Fruit fly (Drosophila melanogaster) whole organism, embryonic: ENCODE results near the gene vih.
A peak's percentile ranks its signal among the peaks of the same experiment; 100 is the strongest.

Source experiments
- Aef1 ChIP-seq: fragments of 200-800 bp; sonication (Bioruptor generic); IDR thresholded peaks from 3 replicates; pipeline ENCODE4 v1.3.6; 2022; ENCODE audit warnings: missing biosample characterization, missing genetic modification characterization
- Blimp-1 ChIP-seq: fragments of 200-800 bp; sonication (Bioruptor generic); optimal IDR thresholded peaks from 3 replicates; lab custom pipeline; 2018; ENCODE audit warnings: missing biosample characterization, missing genetic modification characterization, mild to moderate bottlenecking, moderate library complexity, missing genetic modification reagents
- CG10543 ChIP-seq: fragments of 200-800 bp; sonication (Bioruptor generic); optimal IDR thresholded peaks from 3 replicates; lab custom pipeline; 2017; ENCODE audit warnings: missing biosample characterization, mild to moderate bottlenecking, missing genetic modification characterization, moderate library complexity
- CG1603 ChIP-seq: fragments of 200-800 bp; sonication (Bioruptor generic); optimal IDR thresholded peaks from 2 replicates; lab custom pipeline; 2019; ENCODE audit warnings: missing biosample characterization, mild to moderate bottlenecking, missing genetic modification characterization, moderate library complexity
- CG16863 ChIP-seq: fragments of 200-800 bp; sonication (Bioruptor generic); optimal IDR thresholded peaks from 3 replicates; lab custom pipeline; 2016; ENCODE audit warnings: missing biosample characterization, missing genetic modification characterization
- CG18619 ChIP-seq: fragments of 200-800 bp; sonication (Bioruptor generic); optimal IDR thresholded peaks from 3 replicates; lab custom pipeline; 2017; ENCODE audit warnings: missing biosample characterization, mild to moderate bottlenecking, missing genetic modification characterization
- CG2129 ChIP-seq: fragments of 200-800 bp; sonication (Bioruptor generic); IDR thresholded peaks from 2 replicates; pipeline ENCODE4 v1.3.6; 2022; ENCODE audit warnings: missing biosample characterization, missing genetic modification characterization; ENCODE audit not compliant: partially characterized antibody
- CG30020 ChIP-seq: fragments of 200-800 bp; optimal IDR thresholded peaks from 2 replicates; lab custom pipeline; 2019; ENCODE audit warnings: missing biosample characterization, mild to moderate bottlenecking, missing genetic modification characterization, moderate library complexity
- CG30403 ChIP-seq: fragments of 200-800 bp; sonication (Bioruptor generic); optimal IDR thresholded peaks from 3 replicates; lab custom pipeline; 2016; ENCODE audit warnings: missing biosample characterization, missing genetic modification characterization
- CG31388 ChIP-seq: fragments of 200-800 bp; sonication (Bioruptor generic); optimal IDR thresholded peaks from 2 replicates; lab custom pipeline; 2016; ENCODE audit warnings: missing biosample characterization, missing genetic modification characterization
- CG32532 ChIP-seq: fragments of 200-800 bp; sonication (Bioruptor generic); IDR thresholded peaks from 2 replicates; pipeline ENCODE4 v1.3.6; 2022; ENCODE audit warnings: missing biosample characterization, missing genetic modification characterization
- CG3847 ChIP-seq: fragments of 200-800 bp; sonication (Bioruptor generic); IDR thresholded peaks from 2 replicates; pipeline ENCODE4 v1.3.6; 2022; ENCODE audit warnings: missing biosample characterization, missing genetic modification characterization
- CG4328 ChIP-seq: fragments of 200-800 bp; sonication (Bioruptor generic); optimal IDR thresholded peaks from 3 replicates; lab custom pipeline; 2017; ENCODE audit warnings: missing biosample characterization, missing genetic modification reagents, missing genetic modification characterization
- CG4820 ChIP-seq: fragments of 200-800 bp; sonication (Bioruptor generic); optimal IDR thresholded peaks from 3 replicates; lab custom pipeline; 2016; ENCODE audit warnings: missing biosample characterization, missing genetic modification characterization
- CG5245 ChIP-seq: fragments of 200-800 bp; sonication (Bioruptor generic); optimal IDR thresholded peaks from 3 replicates; lab custom pipeline; 2016; ENCODE audit warnings: missing biosample characterization, missing genetic modification characterization
- CG6272 ChIP-seq: fragments of 200-800 bp; sonication (Bioruptor generic); IDR thresholded peaks from 2 replicates; pipeline ENCODE4 v1.3.6; 2022; ENCODE audit warnings: missing biosample characterization, missing genetic modification characterization
- CG8089 ChIP-seq: fragments of 200-800 bp; sonication (Bioruptor generic); optimal IDR thresholded peaks from 3 replicates; lab custom pipeline; 2016; ENCODE audit warnings: missing biosample characterization, missing genetic modification characterization
- Chrac-16 ChIP-seq: fragments of 200-800 bp; sonication (Bioruptor generic); optimal IDR thresholded peaks from 3 replicates; lab custom pipeline; 2016; ENCODE audit warnings: missing biosample characterization, missing genetic modification characterization
- CrebB ChIP-seq: fragments of 200-800 bp; sonication (Bioruptor generic); optimal IDR thresholded peaks from 3 replicates; lab custom pipeline; 2018; ENCODE audit warnings: missing biosample characterization, mild to moderate bottlenecking, missing genetic modification characterization
- ERR ChIP-seq: fragments of 200-800 bp; sonication (Bioruptor generic); optimal IDR thresholded peaks from 2 replicates; lab custom pipeline; 2016; ENCODE audit warnings: missing biosample characterization, missing genetic modification characterization
- Eip74EF ChIP-seq, 2 experiments: fragments of 200-800 bp in 1 of 2; fragments of >200 bp in 1 of 2; sonication (Bioruptor generic) in 1 of 2; optimal IDR thresholded peaks; 2 replicates each; lab custom pipeline; 2017 to 2019; ENCODE audit warnings: missing biosample characterization in 2 of 2, missing genetic modification characterization in 2 of 2, mild to moderate bottlenecking in 1 of 2, moderate library complexity in 1 of 2
- Gug ChIP-seq: fragments of 200-800 bp; sonication (Bioruptor generic); IDR thresholded peaks from 4 replicates; pipeline ENCODE4 v1.3.6; 2022; ENCODE audit warnings: missing biosample characterization, missing genetic modification characterization
- HLH3B ChIP-seq: fragments of 200-800 bp; sonication (Bioruptor generic); IDR thresholded peaks from 2 replicates; pipeline ENCODE4 v1.3.6; 2022; ENCODE audit warnings: missing biosample characterization, missing genetic modification characterization
- Hr39 ChIP-seq: fragments of >200 bp; optimal IDR thresholded peaks from 2 replicates; lab custom pipeline; 2017
- Lim3 ChIP-seq: fragments of 200-800 bp; sonication (Bioruptor generic); IDR thresholded peaks from 2 replicates; pipeline ENCODE4 v1.3.6; 2022; ENCODE audit warnings: missing biosample characterization, missing genetic modification characterization
- NK7.1 ChIP-seq: fragments of 200-800 bp; sonication (Bioruptor generic); optimal IDR thresholded peaks from 3 replicates; lab custom pipeline; 2016; ENCODE audit warnings: missing biosample characterization, missing genetic modification characterization
- Sry-β ChIP-seq: fragments of 200-800 bp; sonication (Bioruptor generic); optimal IDR thresholded peaks from 2 replicates; lab custom pipeline; 2018; ENCODE audit warnings: missing biosample characterization, mild to moderate bottlenecking, missing genetic modification characterization, moderate library complexity
- Taf1 ChIP-seq: fragments of 200-800 bp; sonication (Bioruptor generic); IDR thresholded peaks from 2 replicates; pipeline ENCODE4 v1.3.6; 2022; ENCODE audit warnings: missing biosample characterization, missing genetic modification characterization
- Trl ChIP-seq, 3 experiments: fragments of >200 bp in 2 of 3; fragments of 200-800 bp in 1 of 3; sonication (Bioruptor generic) in 1 of 3; optimal IDR thresholded peaks; 2 replicates in 1 of 3; 3 replicates in 2 of 3; lab custom pipeline; 2016 to 2017; ENCODE audit warnings: missing biosample characterization in 1 of 3, missing genetic modification characterization in 1 of 3
- Xrp1 ChIP-seq: fragments of 200-800 bp; sonication (Bioruptor generic); IDR thresholded peaks from 2 replicates; pipeline ENCODE4 v1.3.6; 2022; ENCODE audit warnings: missing biosample characterization, missing genetic modification characterization
- ab ChIP-seq: fragments of 200-800 bp; sonication (Bioruptor generic); optimal IDR thresholded peaks from 2 replicates; lab custom pipeline; 2016; ENCODE audit warnings: missing biosample characterization, missing genetic modification characterization
- ap ChIP-seq: fragments of 200-800 bp; sonication (Bioruptor generic); IDR thresholded peaks from 2 replicates; pipeline ENCODE4 v1.3.6; 2022; ENCODE audit warnings: missing biosample characterization, missing genetic modification characterization
- crp ChIP-seq, 2 experiments: fragments of 200-800 bp; sonication (Bioruptor generic); optimal IDR thresholded peaks; 2 replicates in 1 of 2; 3 replicates in 1 of 2; lab custom pipeline; 2017; ENCODE audit warnings: missing biosample characterization in 2 of 2, missing genetic modification characterization in 2 of 2, mild to moderate bottlenecking in 1 of 2, moderate library complexity in 1 of 2
- ewg ChIP-seq: fragments of 200-800 bp; sonication (Bioruptor generic); optimal IDR thresholded peaks from 3 replicates; lab custom pipeline; 2017; ENCODE audit warnings: mild to moderate bottlenecking, missing biosample characterization, missing genetic modification reagents, missing genetic modification characterization
- fd64A ChIP-seq: fragments of 200-800 bp; sonication (Bioruptor generic); optimal IDR thresholded peaks from 3 replicates; lab custom pipeline; 2018; ENCODE audit warnings: missing biosample characterization, mild to moderate bottlenecking, missing genetic modification characterization
- gsb ChIP-seq: fragments of 200-800 bp; sonication (Bioruptor generic); IDR thresholded peaks from 2 replicates; pipeline ENCODE4 v1.3.6; 2022; ENCODE audit warnings: missing biosample characterization, missing genetic modification characterization
- her ChIP-seq: fragments of 200-800 bp; sonication (Bioruptor generic); optimal IDR thresholded peaks from 2 replicates; lab custom pipeline; 2016; ENCODE audit warnings: missing biosample characterization, missing genetic modification characterization
- jing ChIP-seq: fragments of 200-800 bp; sonication (Bioruptor generic); optimal IDR thresholded peaks from 2 replicates; lab custom pipeline; 2018; ENCODE audit warnings: missing biosample characterization, mild to moderate bottlenecking, missing genetic modification characterization
- ken ChIP-seq: fragments of 200-800 bp; sonication (Bioruptor generic); IDR thresholded peaks from 3 replicates; pipeline ENCODE4 v1.3.6; 2022; ENCODE audit warnings: missing biosample characterization, missing genetic modification characterization
- mam ChIP-seq: fragments of 200-800 bp; sonication (Bioruptor generic); optimal IDR thresholded peaks from 3 replicates; lab custom pipeline; 2016; ENCODE audit warnings: missing biosample characterization, missing genetic modification characterization
- nerfin-1 ChIP-seq: fragments of 200-800 bp; sonication (Bioruptor generic); optimal IDR thresholded peaks from 3 replicates; lab custom pipeline; 2019; ENCODE audit warnings: missing biosample characterization, mild to moderate bottlenecking, missing genetic modification characterization, moderate library complexity
- pan ChIP-seq, 4 experiments: fragments of >200 bp in 3 of 4; fragments of 200-800 bp in 1 of 4; sonication (Bioruptor generic) in 1 of 4; optimal IDR thresholded peaks in 3 of 4; IDR thresholded peaks in 1 of 4; 2 replicates each; pipeline versions ENCODE4 v1.3.6 to Lab custom; 2017 to 2022; ENCODE audit warnings: missing biosample characterization in 2 of 4, missing genetic modification characterization in 2 of 4, mixed read lengths in 1 of 4
- prd ChIP-seq, 3 experiments: fragments of >200 bp in 2 of 3; fragments of 200-800 bp in 1 of 3; sonication (Bioruptor generic) in 1 of 3; optimal IDR thresholded peaks in 2 of 3; IDR thresholded peaks in 1 of 3; 2 replicates in 2 of 3; 3 replicates in 1 of 3; pipeline versions ENCODE4 v1.3.6 to Lab custom; 2017 to 2022; ENCODE audit warnings: missing biosample characterization in 1 of 3, missing genetic modification characterization in 1 of 3
- ro ChIP-seq: fragments of 200-800 bp; sonication (Bioruptor generic); IDR thresholded peaks from 2 replicates; pipeline ENCODE4 v1.3.6; 2022; ENCODE audit warnings: missing biosample characterization, missing genetic modification characterization
- salm ChIP-seq: fragments of 200-800 bp; sonication (Bioruptor generic); optimal IDR thresholded peaks from 2 replicates; lab custom pipeline; 2018; ENCODE audit warnings: missing biosample characterization, mild to moderate bottlenecking, missing genetic modification characterization
- seq ChIP-seq: fragments of 200-800 bp; sonication (Bioruptor generic); IDR thresholded peaks from 2 replicates; pipeline ENCODE4 v1.3.6; 2022; ENCODE audit warnings: missing biosample characterization, missing genetic modification characterization
- tll ChIP-seq, 2 experiments: fragments of 200-800 bp in 1 of 2; fragments of >200 bp in 1 of 2; sonication (Bioruptor generic) in 1 of 2; optimal IDR thresholded peaks; 2 replicates each; lab custom pipeline; 2017 to 2019; ENCODE audit warnings: missing biosample characterization in 2 of 2, missing genetic modification characterization in 2 of 2, mild to moderate bottlenecking in 1 of 2, moderate library complexity in 1 of 2
- yki ChIP-seq: fragments of >200 bp; optimal IDR thresholded peaks from 3 replicates; lab custom pipeline; 2018

vih gene

DNA sequence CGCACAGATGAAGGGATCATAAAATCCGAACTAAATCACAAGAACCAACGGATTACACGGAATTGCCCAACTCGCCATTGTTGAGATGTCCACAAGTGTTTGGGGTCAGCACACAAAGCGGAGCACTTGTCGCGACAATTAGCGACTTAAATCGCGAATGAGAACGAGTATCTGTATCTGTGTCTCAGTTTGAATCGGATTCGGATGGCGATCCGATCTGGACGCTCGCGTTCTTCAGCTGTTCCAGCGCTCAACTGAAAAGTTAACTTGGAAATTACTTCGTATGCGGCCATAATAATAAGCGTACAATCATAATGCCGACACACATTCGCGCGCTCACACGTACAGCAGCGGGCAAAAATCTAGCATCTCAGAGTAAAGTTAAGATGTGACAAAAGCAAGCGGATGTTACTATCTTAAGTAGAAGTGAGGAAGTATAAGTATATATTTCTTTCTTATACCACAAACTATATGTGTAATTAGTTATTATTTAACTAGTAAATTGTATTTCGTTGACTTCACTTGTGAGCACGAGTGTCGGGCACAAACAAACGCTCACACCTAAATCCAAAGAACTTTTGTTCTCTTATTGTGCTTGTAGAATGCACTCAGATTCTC lies 13.6 kb upstream of the vih start, which contains the start of gene CG10660 (continued):
- TF ChIP-seq CG32532 (GFP tag; lab: Robert Waterston, UW) (peak; percentile 79; the same call in 1 of the 2 replicates), CG31388 (peak; percentile 65), Chrac-16 (GFP tag; lab: Kevin White, UChicago) (peak; percentile 74), ab (GFP tag; lab: Kevin White, UChicago) (peak; percentile 58), ro (GFP tag; lab: Robert Waterston, UW) (no peak), Trl (optimal IDR thresholded peaks at IDR 0.05; lab: Kevin White, UChicago) (peak in 1 of 2 experiments; percentile 15), Trl (GFP tag; optimal IDR thresholded peaks at IDR 0.05; lab: Kevin White, UChicago) (peak; percentile 25), tll (GFP tag; optimal IDR thresholded peaks at IDR 0.05; lab: Kevin White, UChicago) (no peak), Blimp-1 (GFP tag; lab: Kevin White, UChicago) (peak; percentile 90), NK7.1 (GFP tag; lab: Kevin White, UChicago) (peak; percentile 54), CG1603 (peak; percentile 96), CG8089 (peak; percentile 32), seq (GFP tag; lab: Robert Waterston, UW) (peak; percentile 88), Aef1 (GFP tag; lab: Robert Waterston, UW) (peak; percentile 81), Taf1 (peak; percentile 45; the same call in 1 of the 2 replicates), CG16863 (GFP tag; lab: Kevin White, UChicago) (peak; percentile 74), nerfin-1 (tag; lab: Kevin White, UChicago) (peak; percentile 70), salm (tag; lab: Kevin White, UChicago) (peak; percentile 90), CG4328 (GFP tag; lab: Kevin White, UChicago) (peak; percentile 35), crp (GFP tag; optimal IDR thresholded peaks at IDR 0.05; lab: Kevin White, UChicago) (peak in 1 of 2 experiments; percentile 15), CG6272 (no peak), ERR (GFP tag; lab: Kevin White, UChicago) (peak; percentile 10), Hr39 (lab: Kevin White, UChicago) (no peak), her (GFP tag; lab: Kevin White, UChicago) (peak; percentile 41), Eip74EF (GFP tag; optimal IDR thresholded peaks at IDR 0.05; lab: Kevin White, UChicago) (peak in 1 of 2 experiments; percentile 87), CG2129 (no peak), HLH3B (GFP tag; lab: Robert Waterston, UW) (peak; percentile 92), CrebB (tag; lab: Kevin White, UChicago) (peak; percentile 84), yki (lab: Kevin White, UChicago) (no peak), mam (peak; percentile 72), jing (GFP tag; lab: Kevin White, UChicago) (peak; percentile 81), Gug (peak; percentile 63; the same call in 2 of the 4 replicates), Lim3 (GFP tag; lab: Robert Waterston, UW) (0 out of 2 replicates have a peak, but pooled peaks have one; percentile 11), ken (GFP tag; lab: Robert Waterston, UW) (peak; percentile 86), prd (optimal IDR thresholded peaks at IDR 0.05; lab: Kevin White, UChicago) (no peak), prd (GFP tag; IDR thresholded peaks at IDR 0.05; lab: Robert Waterston, UW) (peak; percentile 87), pan (optimal IDR thresholded peaks at IDR 0.05; lab: Kevin White, UChicago) (no peak), pan (GFP tag; optimal IDR thresholded peaks at IDR 0.05 in 1 of 2, IDR thresholded peaks at IDR 0.05 in 1 of 2) (peak in 1 of 2 experiments; percentile 87), CG30020 (tag; lab: Kevin White, UChicago) (peak; percentile 32), Xrp1 (GFP tag; lab: Robert Waterston, UW) (peak; percentile 91), ewg (GFP tag; lab: Kevin White, UChicago) (peak; percentile 79), CG18619 (GFP tag; lab: Kevin White, UChicago) (peak; percentile 84), Sry-β (peak; percentile 37), gsb (GFP tag; lab: Robert Waterston, UW) (peak; percentile 65), CG30403 (GFP tag; lab: Kevin White, UChicago) (peak; percentile 88), ap (GFP tag; lab: Robert Waterston, UW) (peak; percentile 81), fd64A (GFP tag; lab: Kevin White, UChicago) (peak; percentile 68), CG10543 (GFP tag; lab: Kevin White, UChicago) (peak; percentile 36), CG3847 (GFP tag; lab: Robert Waterston, UW) (peak; percentile 72), CG4820 (peak; percentile 87), CG5245 (GFP tag; lab: Kevin White, UChicago) (peak; percentile 90)
